Worm (Caenorhabditis elegans): Measurements from ENCODE around the gene glt-3.

glt-3 gene

DNA sequence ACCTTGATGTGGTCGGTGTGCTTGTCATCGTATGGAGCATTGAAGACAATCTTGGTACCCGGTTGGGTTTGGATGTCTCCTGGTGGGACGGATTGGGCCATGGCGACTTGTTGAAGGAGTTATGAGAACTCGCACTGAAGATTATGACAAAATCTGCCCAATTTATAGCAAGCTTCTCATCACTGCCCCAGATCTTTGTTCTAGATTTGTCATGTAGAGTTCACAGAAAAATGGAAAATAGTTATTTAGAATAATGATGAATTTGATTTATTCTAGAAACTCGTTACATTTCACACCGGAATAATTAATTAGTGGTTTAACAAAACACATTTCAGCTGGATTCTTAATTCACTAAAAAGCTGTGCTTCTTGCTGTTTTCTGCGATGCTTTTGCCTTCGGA lies 13.6 kb downstream of the glt-3 start, which contains the start of gene msp-38 (continued):
- TF ChIP-seq alr-1 (tag; optimal IDR thresholded peaks at IDR 0.05; ENCODE audit: borderline replicate concordance) (no peak), blmp-1 (tag; optimal IDR thresholded peaks at IDR 0.05) (no peak)

DNA sequence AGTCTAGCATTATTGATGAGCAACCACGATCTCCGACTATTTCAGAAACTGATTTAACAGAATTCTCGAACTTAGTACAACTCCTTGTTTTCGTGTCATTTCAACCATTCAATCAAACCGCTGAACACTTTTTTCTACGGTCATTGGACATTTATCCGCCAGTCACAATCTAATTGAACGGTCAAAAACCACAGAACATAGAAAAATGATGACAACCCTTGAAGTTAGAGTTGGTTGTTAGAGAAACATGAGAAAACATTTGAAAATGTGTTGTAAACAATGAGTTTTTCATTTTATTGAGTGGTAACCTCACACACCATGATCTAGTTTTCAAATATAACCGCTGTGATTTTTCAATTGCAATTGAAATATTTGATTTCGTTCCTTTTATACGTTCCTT lies 14.4 kb downstream of the glt-3 start:
- TF ChIP-seq zag-1 (tag; optimal IDR thresholded peaks at IDR 0.05) (no peak), skn-1 (tag; optimal IDR thresholded peaks at IDR 0.05) (peak; percentile 55)

DNA sequence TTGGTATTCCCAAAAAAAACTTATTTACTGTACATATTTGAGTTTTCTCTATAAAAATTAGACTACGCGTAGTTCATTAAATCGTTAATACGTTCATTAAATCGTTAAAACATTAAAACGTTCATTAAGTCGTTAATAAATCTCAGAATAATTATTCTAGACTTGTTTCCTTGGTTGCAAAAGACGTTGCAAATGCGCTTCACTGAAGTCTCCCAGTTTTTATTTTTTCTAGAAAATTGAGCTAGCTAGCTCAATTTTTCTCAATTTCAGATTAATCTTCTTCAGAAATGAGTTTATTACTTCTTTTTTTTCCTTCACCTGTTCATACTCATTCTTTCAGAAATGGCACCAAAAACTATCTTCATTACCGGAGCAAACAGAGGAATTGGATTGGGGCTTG lies 14.9 kb downstream of the glt-3 start:
- TF ChIP-seq nhr-84 (tag; optimal IDR thresholded peaks at IDR 0.05) (no peak), elt-2 (tag; optimal IDR thresholded peaks at IDR 0.05) (no peak), sptf-1 (tag; optimal IDR thresholded peaks at IDR 0.05) (no peak), hlh-4 (tag; optimal IDR thresholded peaks at IDR 0.05) (no peak), blmp-1 (tag; optimal IDR thresholded peaks at IDR 0.05) (no peak), lir-3 (tag; optimal IDR thresholded peaks at IDR 0.05; ENCODE audit: poor library complexity) (no peak), dsc-1 (tag; optimal IDR thresholded peaks at IDR 0.05) (no peak), ceh-82 (tag; optimal IDR thresholded peaks at IDR 0.05) (no peak), C34B4.2 (tag; optimal IDR thresholded peaks at IDR 0.05) (no peak), tlp-1 (tag; optimal IDR thresholded peaks at IDR 0.05) (no peak), efl-3 (GFP tag; optimal IDR thresholded peaks at IDR 0.05) (no peak), pqm-1 (tag; optimal IDR thresholded peaks at IDR 0.05) (no peak), unc-130 (tag; optimal IDR thresholded peaks at IDR 0.05) (no peak), lin-14 (GFP tag; optimal IDR thresholded peaks at IDR 0.05) (no peak), pax-3 (tag; optimal IDR thresholded peaks at IDR 0.05) (no peak), nhr-76 (tag; optimal IDR thresholded peaks at IDR 0.05) (no peak), ama-1 (optimal IDR thresholded peaks at IDR 0.05) (no peak)

ce11 chrIV:10146885-10147284 lies 16.8 kb downstream of the glt-3 start, which contains the start of gene T14G10.8:
T14G10.8 (minus strand) TSS chrIV:10146985.
- TF ChIP-seq fkh-8 (tag; optimal IDR thresholded peaks at IDR 0.05): no peak
- TF ChIP-seq aly-2 (tag; optimal IDR thresholded peaks at IDR 0.05): no peak
- no peak for TF ChIP-seq nhr-90 (tag; optimal IDR thresholded peaks at IDR 0.05; ENCODE audit: poor library complexity)
- TF ChIP-seq dpl-1 (GFP tag; optimal IDR thresholded peaks at IDR 0.05): no peak
- no peak for TF ChIP-seq rnt-1 (tag; optimal IDR thresholded peaks at IDR 0.05)
- TF ChIP-seq ceh-88 (GFP tag; IDR thresholded peaks at IDR 0.05): no peak
- no peak for TF ChIP-seq zip-4 (GFP tag; optimal IDR thresholded peaks at IDR 0.05)
- no peak for TF ChIP-seq mab-9 (GFP tag; IDR thresholded peaks at IDR 0.05)
- TF ChIP-seq C16A3.4 (tag; optimal IDR thresholded peaks at IDR 0.05): no peak
- TF ChIP-seq nhr-77 (tag; optimal IDR thresholded peaks at IDR 0.05): no peak
- TF ChIP-seq Y116A8C.19 (tag; optimal IDR thresholded peaks at IDR 0.05; ENCODE audit: borderline replicate concordance): no peak
- no peak for TF ChIP-seq nhr-84 (tag; optimal IDR thresholded peaks at IDR 0.05)

- TF ChIP-seq nhr-47 (tag; optimal IDR thresholded peaks at IDR 0.05): no peak
- no peak for TF ChIP-seq ceh-82 (tag; optimal IDR thresholded peaks at IDR 0.05)
- no peak for TF ChIP-seq unc-98 (GFP tag; IDR thresholded peaks at IDR 0.05)
These were observed 18.9 kb downstream of the glt-3 start, which contains the start of gene pigs-1 for ce11 chrIV:10148938-10149337. pigs-1 (minus strand) TSS chrIV:10149038.

- peak; percentile 27 for TF ChIP-seq blmp-1 (tag; optimal IDR thresholded peaks at IDR 0.05)
- TF ChIP-seq isw-1 (GFP tag; IDR thresholded peaks at IDR 0.05): no peak
- TF ChIP-seq lin-35 (GFP tag; optimal IDR thresholded peaks at IDR 0.05): no peak
- TF ChIP-seq fkh-10 (GFP tag; optimal IDR thresholded peaks at IDR 0.05): no peak
- TF ChIP-seq ceh-63 (GFP tag; optimal IDR thresholded peaks at IDR 0.05): no peak
- TF ChIP-seq tlp-1 (tag; optimal IDR thresholded peaks at IDR 0.05): no peak
- no peak for TF ChIP-seq skn-1 (tag; optimal IDR thresholded peaks at IDR 0.05)
- TF ChIP-seq nhr-20 (tag; optimal IDR thresholded peaks at IDR 0.05): peak; percentile 1
- no peak for TF ChIP-seq egl-27 (tag; optimal IDR thresholded peaks at IDR 0.05)
- peak; percentile 64 for TF ChIP-seq lin-14 (GFP tag; optimal IDR thresholded peaks at IDR 0.05)
- TF ChIP-seq ceh-82 (tag; optimal IDR thresholded peaks at IDR 0.05): no peak
- TF ChIP-seq lsy-2 (tag; optimal IDR thresholded peaks at IDR 0.05): peak in 1 of 2 experiments; percentile 33
- no peak for TF ChIP-seq unc-30 (tag; optimal IDR thresholded peaks at IDR 0.05)
- TF ChIP-seq swsn-7 (tag; optimal IDR thresholded peaks at IDR 0.05): no peak
- no peak for TF ChIP-seq nhr-19 (GFP tag; conservative IDR thresholded peaks at IDR 0.05)
- TF ChIP-seq jun-1 (tag; optimal IDR thresholded peaks at IDR 0.05): no peak
These were observed 20.5 kb downstream of the glt-3 start, which contains the start of gene tsp-12 for ce11 chrIV:10150552-10151004. tsp-12 (minus strand) TSS chrIV:10150602.
